Fruit fly (Drosophila melanogaster) whole organism, embryonic: ENCODE measurements around the gene CG17752.

Experiments used
- Antp ChIP-seq: fragments of 200-800 bp; sonication (Bioruptor generic); optimal IDR thresholded peaks from 3 replicates; lab custom pipeline; 2016; ENCODE audit warnings: missing biosample characterization, missing genetic modification characterization
- BtbVII ChIP-seq: fragments of 200-800 bp; sonication (Bioruptor generic); optimal IDR thresholded peaks from 3 replicates; lab custom pipeline; 2017; ENCODE audit warnings: missing biosample characterization, mild to moderate bottlenecking, missing genetic modification characterization
- CG10462 ChIP-seq: fragments of 200-800 bp; sonication (Bioruptor generic); optimal IDR thresholded peaks from 2 replicates; lab custom pipeline; 2016; ENCODE audit warnings: missing biosample characterization, missing genetic modification characterization
- CG10543 ChIP-seq: fragments of 200-800 bp; sonication (Bioruptor generic); optimal IDR thresholded peaks from 3 replicates; lab custom pipeline; 2017; ENCODE audit warnings: missing biosample characterization, mild to moderate bottlenecking, missing genetic modification characterization, moderate library complexity
- CG10654 ChIP-seq: fragments of 200-800 bp; sonication (Bioruptor generic); optimal IDR thresholded peaks from 2 replicates; lab custom pipeline; 2016; ENCODE audit warnings: missing biosample characterization, missing genetic modification characterization
- CG12942 ChIP-seq: fragments of 200-800 bp; sonication (Bioruptor generic); optimal IDR thresholded peaks from 3 replicates; lab custom pipeline; 2016; ENCODE audit warnings: missing biosample characterization, missing genetic modification characterization
- CG1529 ChIP-seq: fragments of 200-800 bp; sonication (Bioruptor generic); optimal IDR thresholded peaks from 3 replicates; lab custom pipeline; 2018; ENCODE audit warnings: missing biosample characterization, missing genetic modification characterization
- CG1647 ChIP-seq: fragments of 200-800 bp; sonication (Bioruptor generic); optimal IDR thresholded peaks from 3 replicates; lab custom pipeline; 2016; ENCODE audit warnings: missing biosample characterization, missing genetic modification characterization
- CG16813 ChIP-seq: fragments of 200-800 bp; sonication (Bioruptor generic); IDR thresholded peaks from 3 replicates; pipeline ENCODE4 v1.3.6; 2022; ENCODE audit warnings: missing biosample characterization, missing genetic modification characterization; ENCODE audit not compliant: partially characterized antibody
- CG17359 ChIP-seq: fragments of 200-800 bp; sonication (Bioruptor generic); optimal IDR thresholded peaks from 3 replicates; lab custom pipeline; 2018; ENCODE audit warnings: missing biosample characterization, mild to moderate bottlenecking, missing genetic modification characterization, moderate library complexity
- CG17385 ChIP-seq: fragments of 200-800 bp; sonication (Bioruptor generic); optimal IDR thresholded peaks from 3 replicates; lab custom pipeline; 2018; ENCODE audit warnings: missing biosample characterization, mild to moderate bottlenecking, missing genetic modification characterization
- CG1832 ChIP-seq: fragments of 200-800 bp; sonication (Bioruptor generic); optimal IDR thresholded peaks from 2 replicates; lab custom pipeline; 2017; ENCODE audit warnings: missing biosample characterization, mild to moderate bottlenecking, missing genetic modification characterization, inconsistent platforms
- CG3163 ChIP-seq: fragments of 200-800 bp; sonication (Bioruptor generic); optimal IDR thresholded peaks from 3 replicates; lab custom pipeline; 2016; ENCODE audit warnings: missing biosample characterization, missing genetic modification characterization
- CG32532 ChIP-seq: fragments of 200-800 bp; sonication (Bioruptor generic); IDR thresholded peaks from 2 replicates; pipeline ENCODE4 v1.3.6; 2022; ENCODE audit warnings: missing biosample characterization, missing genetic modification characterization
- CG33213 ChIP-seq: fragments of 200-800 bp; sonication (Bioruptor generic); optimal IDR thresholded peaks from 3 replicates; lab custom pipeline; 2016; ENCODE audit warnings: missing biosample characterization, missing genetic modification characterization
- CG3407 ChIP-seq: fragments of 200-800 bp; sonication (Bioruptor generic); optimal IDR thresholded peaks from 2 replicates; lab custom pipeline; 2018; ENCODE audit warnings: missing biosample characterization, mild to moderate bottlenecking, missing genetic modification characterization
- CG34224 ChIP-seq: fragments of 200-800 bp; sonication (Bioruptor generic); IDR thresholded peaks from 3 replicates; pipeline ENCODE4 v1.3.6; 2022; ENCODE audit warnings: missing biosample characterization, missing genetic modification characterization; ENCODE audit not compliant: partially characterized antibody
- CG34376 ChIP-seq: fragments of 200-800 bp; sonication (Bioruptor generic); optimal IDR thresholded peaks from 2 replicates; lab custom pipeline; 2018; ENCODE audit warnings: missing biosample characterization, mild to moderate bottlenecking, missing genetic modification characterization
- CG4282 ChIP-seq: fragments of 200-800 bp; sonication (Bioruptor generic); optimal IDR thresholded peaks from 2 replicates; lab custom pipeline; 2016; ENCODE audit warnings: missing biosample characterization, missing genetic modification characterization
- CG4730 ChIP-seq: fragments of 200-800 bp; sonication (Bioruptor generic); IDR thresholded peaks from 2 replicates; pipeline ENCODE4 v1.3.6; 2022; ENCODE audit warnings: missing biosample characterization, missing genetic modification characterization
- CG4854 ChIP-seq: fragments of 200-800 bp; sonication (Bioruptor generic); optimal IDR thresholded peaks from 2 replicates; lab custom pipeline; 2016; ENCODE audit warnings: missing biosample characterization, missing genetic modification characterization, inconsistent platforms
- CG6791 ChIP-seq: fragments of 200-800 bp; sonication (Bioruptor generic); IDR thresholded peaks from 3 replicates; pipeline ENCODE4 v1.3.6; 2022; ENCODE audit warnings: missing biosample characterization, missing genetic modification characterization; ENCODE audit not compliant: partially characterized antibody
- CG7928 ChIP-seq: fragments of 200-800 bp; sonication (Bioruptor generic); optimal IDR thresholded peaks from 2 replicates; lab custom pipeline; 2017; ENCODE audit warnings: missing biosample characterization, mild to moderate bottlenecking, missing genetic modification characterization
- Dbx ChIP-seq: fragments of 200-800 bp; sonication (Bioruptor generic); IDR thresholded peaks from 3 replicates; pipeline ENCODE4 v1.3.6; 2022; ENCODE audit warnings: missing biosample characterization, missing genetic modification characterization
- Dll ChIP-seq: fragments of 200-800 bp; sonication (Bioruptor generic); IDR thresholded peaks from 4 replicates; pipeline ENCODE4 v1.3.6; 2022; ENCODE audit warnings: missing biosample characterization, missing genetic modification characterization; ENCODE audit not compliant: partially characterized antibody
- Drgx ChIP-seq: fragments of 200-800 bp; sonication (Bioruptor generic); IDR thresholded peaks from 2 replicates; pipeline ENCODE4 v1.3.6; 2022; ENCODE audit warnings: missing biosample characterization, missing genetic modification characterization
- E2f2 ChIP-seq: fragments of 200-800 bp; sonication (Bioruptor generic); IDR thresholded peaks from 2 replicates; pipeline ENCODE4 v1.3.6; 2022; ENCODE audit warnings: missing biosample characterization, missing genetic modification characterization
- Eip74EF ChIP-seq, 2 experiments: fragments of 200-800 bp in 1 of 2; fragments of >200 bp in 1 of 2; sonication (Bioruptor generic) in 1 of 2; optimal IDR thresholded peaks; 2 replicates each; lab custom pipeline; 2017 to 2019; ENCODE audit warnings: missing biosample characterization in 2 of 2, missing genetic modification characterization in 2 of 2, mild to moderate bottlenecking in 1 of 2, moderate library complexity in 1 of 2
- Fer1 ChIP-seq: fragments of 200-800 bp; sonication (Bioruptor generic); optimal IDR thresholded peaks from 2 replicates; lab custom pipeline; 2017; ENCODE audit warnings: missing biosample characterization, mild to moderate bottlenecking, missing genetic modification characterization
- H15 ChIP-seq: fragments of 200-800 bp; sonication (Bioruptor generic); IDR thresholded peaks from 3 replicates; pipeline ENCODE4 v1.3.6; 2022; ENCODE audit warnings: missing biosample characterization, missing genetic modification characterization
- Hand ChIP-seq: fragments of 200-800 bp; sonication (Bioruptor generic); optimal IDR thresholded peaks from 2 replicates; lab custom pipeline; 2017; ENCODE audit warnings: mild to moderate bottlenecking, missing biosample characterization, missing genetic modification reagents, missing genetic modification characterization
- Nf-YC ChIP-seq: fragments of 200-800 bp; optimal IDR thresholded peaks from 3 replicates; lab custom pipeline; 2019; ENCODE audit warnings: missing biosample characterization, mild to moderate bottlenecking, missing genetic modification characterization, moderate library complexity
- Ssrp ChIP-seq: fragments of 200-800 bp; sonication (Bioruptor generic); optimal IDR thresholded peaks from 2 replicates; lab custom pipeline; 2018; ENCODE audit warnings: missing biosample characterization, mild to moderate bottlenecking, missing genetic modification characterization, moderate library complexity
- Trl ChIP-seq, 3 experiments: fragments of >200 bp in 2 of 3; fragments of 200-800 bp in 1 of 3; sonication (Bioruptor generic) in 1 of 3; optimal IDR thresholded peaks; 2 replicates in 1 of 3; 3 replicates in 2 of 3; lab custom pipeline; 2016 to 2017; ENCODE audit warnings: missing biosample characterization in 1 of 3, missing genetic modification characterization in 1 of 3
- ato ChIP-seq: fragments of 200-800 bp; sonication (Bioruptor generic); IDR thresholded peaks from 2 replicates; pipeline ENCODE4 v1.3.6; 2022; ENCODE audit warnings: missing biosample characterization, missing genetic modification characterization; ENCODE audit not compliant: partially characterized antibody
- crol ChIP-seq: fragments of 200-800 bp; sonication (Bioruptor generic); IDR thresholded peaks from 2 replicates; pipeline ENCODE4 v1.3.6; 2022; ENCODE audit warnings: missing biosample characterization, missing genetic modification characterization
- emc ChIP-seq: fragments of 200-800 bp; sonication (Bioruptor generic); optimal IDR thresholded peaks from 2 replicates; lab custom pipeline; 2016; ENCODE audit warnings: missing biosample characterization, missing genetic modification characterization
- ewg ChIP-seq: fragments of 200-800 bp; sonication (Bioruptor generic); optimal IDR thresholded peaks from 3 replicates; lab custom pipeline; 2017; ENCODE audit warnings: mild to moderate bottlenecking, missing biosample characterization, missing genetic modification reagents, missing genetic modification characterization
- ind ChIP-seq: fragments of 200-800 bp; sonication (Bioruptor generic); optimal IDR thresholded peaks from 3 replicates; lab custom pipeline; 2016; ENCODE audit warnings: missing biosample characterization, missing genetic modification characterization
- kay ChIP-seq: fragments of 200-800 bp; sonication (Bioruptor generic); optimal IDR thresholded peaks from 2 replicates; lab custom pipeline; 2016; ENCODE audit warnings: missing biosample characterization, missing genetic modification characterization
- mam ChIP-seq: fragments of 200-800 bp; sonication (Bioruptor generic); optimal IDR thresholded peaks from 3 replicates; lab custom pipeline; 2016; ENCODE audit warnings: missing biosample characterization, missing genetic modification characterization
- scrt ChIP-seq: fragments of 200-800 bp; sonication (Bioruptor generic); optimal IDR thresholded peaks from 2 replicates; lab custom pipeline; 2018; ENCODE audit warnings: missing biosample characterization, mild to moderate bottlenecking, missing genetic modification characterization, moderate library complexity
- sens ChIP-seq: fragments of 200-800 bp; sonication (Bioruptor generic); peaks from one replicate; lab custom pipeline; 2016; ENCODE audit warnings: missing biosample characterization, missing genetic modification characterization
- tup ChIP-seq: fragments of 200-800 bp; sonication (Bioruptor generic); optimal IDR thresholded peaks from 2 replicates; lab custom pipeline; 2016; ENCODE audit warnings: missing biosample characterization, mild to moderate bottlenecking, missing genetic modification characterization, moderate library complexity
- unpg ChIP-seq: fragments of 200-800 bp; sonication (Bioruptor generic); optimal IDR thresholded peaks from 3 replicates; lab custom pipeline; 2018; ENCODE audit warnings: missing biosample characterization, mild to moderate bottlenecking, missing genetic modification characterization, moderate library complexity
- yki ChIP-seq: fragments of >200 bp; optimal IDR thresholded peaks from 3 replicates; lab custom pipeline; 2018
- zen ChIP-seq: fragments of 200-800 bp; sonication (Bioruptor generic); optimal IDR thresholded peaks from 3 replicates; lab custom pipeline; 2018; ENCODE audit warnings: missing biosample characterization, mild to moderate bottlenecking, missing genetic modification characterization, moderate library complexity
- zen2 ChIP-seq: fragments of 200-800 bp; sonication (Bioruptor generic); IDR thresholded peaks from 3 replicates; pipeline ENCODE4 v1.3.6; 2022; ENCODE audit warnings: missing biosample characterization, missing genetic modification characterization; ENCODE audit not compliant: partially characterized antibody
- zfh2 ChIP-seq: fragments of 200-800 bp; sonication (Bioruptor generic); optimal IDR thresholded peaks from 2 replicates; lab custom pipeline; 2016; ENCODE audit warnings: missing biosample characterization, missing genetic modification characterization

CG17752 gene

DNA sequence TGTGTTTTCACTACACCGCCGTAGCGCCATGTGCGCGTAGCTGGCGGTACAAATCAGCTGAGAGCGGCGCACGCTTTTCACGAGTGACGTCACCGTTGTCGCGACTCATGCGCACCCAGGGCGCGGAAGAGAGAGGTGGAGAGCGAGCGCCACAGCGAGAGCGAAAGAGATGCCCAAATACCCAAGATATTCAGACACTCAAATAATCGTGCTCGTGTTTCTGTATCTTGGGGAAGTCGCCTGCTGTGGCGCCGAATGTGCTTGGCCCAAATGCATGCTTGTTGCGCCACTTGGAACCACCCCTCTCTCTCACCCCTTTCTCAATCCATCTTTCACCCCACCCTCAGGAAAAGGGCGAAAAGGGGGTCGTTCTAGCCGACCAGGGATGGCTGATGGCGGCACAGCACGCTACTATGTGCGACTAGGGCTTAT, 22.7 kb downstream of the CG17752 start, which contains the start of gene CG6231 (continued):
- no peak for TF ChIP-seq CG3407 (GFP tag; lab: Kevin White, UChicago)
- TF ChIP-seq CG10462 = no peak
- TF ChIP-seq Antp (GFP tag; lab: Kevin White, UChicago) = peak; percentile 8
- no peak for TF ChIP-seq CG33213 (GFP tag; lab: Kevin White, UChicago)
- TF ChIP-seq CG32532 = peak; percentile 27; the same call in 1 of the 2 replicates
- peak; percentile 33 for TF ChIP-seq CG10543 (GFP tag; lab: Kevin White, UChicago)
- TF ChIP-seq zfh2 (GFP tag; lab: Kevin White, UChicago) = no peak
- no peak for TF ChIP-seq CG4854 (GFP tag; lab: Kevin White, UChicago)
- TF ChIP-seq BtbVII (GFP tag; lab: Kevin White, UChicago) = peak; percentile 94
- peak; percentile 57 for TF ChIP-seq CG34224 (GFP tag; lab: Robert Waterston, UW)
- no peak for TF ChIP-seq CG1647 (GFP tag; lab: Kevin White, UChicago)
- peak; percentile 87 for TF ChIP-seq crol (GFP tag; lab: Robert Waterston, UW)
- TF ChIP-seq kay (GFP tag; lab: Kevin White, UChicago) = peak; percentile 8
- TF ChIP-seq zen2 (GFP tag; lab: Robert Waterston, UW) = peak; percentile 73
- peak; percentile 21 for TF ChIP-seq mam (GFP tag; lab: Kevin White, UChicago)
- TF ChIP-seq Nf-YC (tag; lab: Kevin White, UChicago) = peak; percentile 11
- no peak for TF ChIP-seq CG1529
- TF ChIP-seq zen = no peak
- no peak for TF ChIP-seq CG4282 (GFP tag; lab: Kevin White, UChicago)
- TF ChIP-seq ato (GFP tag; lab: Robert Waterston, UW) = no peak
- 0 out of 3 replicates have a peak, but pooled peaks have one; percentile 10 for TF ChIP-seq Dbx
- peak; percentile 35; the same call in 1 of the 3 replicates for TF ChIP-seq CG16813 (GFP tag; lab: Robert Waterston, UW)
- TF ChIP-seq yki (lab: Kevin White, UChicago) = peak; percentile 18
- TF ChIP-seq CG17385 (GFP tag; lab: Kevin White, UChicago) = no peak
- peak; percentile 99 for TF ChIP-seq scrt (GFP tag; lab: Kevin White, UChicago)
- TF ChIP-seq CG10654 (GFP tag; lab: Kevin White, UChicago) = no peak
- peak; percentile 64 for TF ChIP-seq CG1832
- no peak for TF ChIP-seq ind (GFP tag; lab: Kevin White, UChicago)
- TF ChIP-seq unpg (GFP tag; lab: Kevin White, UChicago) = no peak
- peak; percentile 97 for TF ChIP-seq ewg (GFP tag; lab: Kevin White, UChicago)
- TF ChIP-seq CG17359 (tag; lab: Kevin White, UChicago) = no peak
- peak; percentile 5 for TF ChIP-seq CG34376 (GFP tag; lab: Kevin White, UChicago)
- no peak for TF ChIP-seq CG3163 (GFP tag; lab: Kevin White, UChicago)
- peak in 1 of 2 experiments; percentile 5 for TF ChIP-seq Eip74EF (GFP tag; optimal IDR thresholded peaks at IDR 0.05; lab: Kevin White, UChicago)
- peak; percentile 67 to 75 for TF ChIP-seq Trl (optimal IDR thresholded peaks at IDR 0.05; lab: Kevin White, UChicago)
- TF ChIP-seq Trl (GFP tag; optimal IDR thresholded peaks at IDR 0.05; lab: Kevin White, UChicago) = no peak
- 0 out of 2 replicates have a peak, but pooled peaks have one; percentile 3 for TF ChIP-seq CG4730 (GFP tag; lab: Robert Waterston, UW)
- peak; percentile 30 for TF ChIP-seq Fer1 (GFP tag; lab: Kevin White, UChicago)
- TF ChIP-seq tup = no peak
- TF ChIP-seq CG12942 (GFP tag; lab: Kevin White, UChicago) = no peak
- peak; percentile 20; the same call in 1 of the 2 replicates for TF ChIP-seq E2f2 (GFP tag; lab: Robert Waterston, UW)
- 0 out of 2 replicates have a peak, but pooled peaks have one; percentile 45 for TF ChIP-seq Drgx (GFP tag; lab: Robert Waterston, UW)
- no peak for TF ChIP-seq Hand (GFP tag; lab: Kevin White, UChicago)
- TF ChIP-seq CG7928 = peak; percentile 75
- TF ChIP-seq H15 (GFP tag; lab: Robert Waterston, UW) = no peak
- TF ChIP-seq emc (GFP tag; lab: Kevin White, UChicago) = no peak
- TF ChIP-seq Dll (GFP tag; lab: Robert Waterston, UW) = peak; percentile 41; the same call in 1 of the 4 replicates
- TF ChIP-seq sens = peak; percentile 31
- no peak for TF ChIP-seq Ssrp (tag; lab: Kevin White, UChicago)
- TF ChIP-seq CG6791 = 0 out of 3 replicates have a peak, but pooled peaks have one; percentile 32
